Worm (Caenorhabditis elegans): Measurements from ENCODE around the gene gly-11.

DNA sequence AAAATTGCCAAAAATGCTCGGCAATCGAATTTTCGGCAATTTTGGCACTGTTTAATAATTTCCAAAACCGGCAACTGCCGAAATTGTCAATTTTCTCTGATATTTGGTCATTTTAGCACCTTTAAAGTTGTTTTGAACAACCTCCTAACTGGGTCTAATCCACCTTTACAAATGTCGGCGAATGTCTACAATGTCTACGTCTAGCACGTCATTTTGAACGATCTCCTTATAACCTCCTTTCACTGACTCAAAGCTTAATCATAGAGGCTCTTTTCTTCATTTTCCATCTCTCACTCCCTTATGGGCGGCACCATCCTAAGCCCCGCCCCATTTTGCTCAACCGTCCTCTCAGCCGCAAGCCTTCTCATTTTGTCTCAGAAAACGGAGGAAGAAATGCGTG, 17.1 kb upstream of the gly-11 start, which contains the start of gene Y75B8A.44:
- TF ChIP-seq him-1 (tag; optimal IDR thresholded peaks at IDR 0.05) (no peak), dao-5 (tag; optimal IDR thresholded peaks at IDR 0.05) (no peak), W03F9.2 (tag; optimal IDR thresholded peaks at IDR 0.05) (no peak)
